Worm (Caenorhabditis elegans): Measurements from ENCODE around the gene srx-32.

DNA sequence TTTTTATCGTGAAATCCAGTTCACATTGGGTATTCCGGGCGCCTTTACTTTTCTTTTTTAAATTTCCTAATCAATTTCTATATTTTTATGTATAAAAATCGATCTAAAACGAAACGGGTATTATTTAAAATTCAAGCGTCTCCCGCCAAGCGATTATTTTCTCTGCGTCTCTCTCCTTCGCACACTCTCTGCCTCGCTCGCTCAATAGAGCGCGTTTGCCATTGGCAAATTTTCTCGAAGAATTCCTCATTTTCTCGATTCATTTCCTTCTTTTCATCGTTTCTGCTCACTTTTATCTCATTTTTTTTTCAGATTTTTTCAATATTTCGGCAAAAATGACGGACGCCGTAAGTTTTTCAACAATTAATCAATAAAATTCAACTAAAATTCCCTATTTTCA is 47.3 kb downstream of the srx-32 start, which contains the start of gene sti-1:
- TF ChIP-seq pqm-1 (tag; optimal IDR thresholded peaks at IDR 0.05) (no peak), rnt-1 (tag; optimal IDR thresholded peaks at IDR 0.05) (no peak), ama-1 (optimal IDR thresholded peaks at IDR 0.05) (no peak), nhr-232 (tag; optimal IDR thresholded peaks at IDR 0.05) (no peak)
